Fruit fly (Drosophila melanogaster) whole organism, embryonic: Measurements from ENCODE around the gene Gel.

Source experiments
- CG12236 ChIP-seq: fragments of 200-800 bp; sonication (Bioruptor generic); optimal IDR thresholded peaks from 2 replicates; lab custom pipeline; 2016; ENCODE audit warnings: missing biosample characterization, missing genetic modification characterization
- CG1602 ChIP-seq: fragments of 200-800 bp; sonication (Bioruptor generic); optimal IDR thresholded peaks from 3 replicates; lab custom pipeline; 2016; ENCODE audit warnings: missing biosample characterization, missing genetic modification characterization
- CG3163 ChIP-seq: fragments of 200-800 bp; sonication (Bioruptor generic); optimal IDR thresholded peaks from 3 replicates; lab custom pipeline; 2016; ENCODE audit warnings: missing biosample characterization, missing genetic modification characterization
- CG6813 ChIP-seq: fragments of 200-800 bp; sonication (Bioruptor generic); optimal IDR thresholded peaks from 2 replicates; lab custom pipeline; 2017; ENCODE audit warnings: missing biosample characterization, missing genetic modification characterization, mild to moderate bottlenecking, moderate library complexity, missing genetic modification reagents
- CG7372 ChIP-seq: fragments of 200-800 bp; sonication (Bioruptor generic); IDR thresholded peaks from 2 replicates; pipeline ENCODE4 v1.3.6; 2022; ENCODE audit warnings: missing biosample characterization, missing genetic modification characterization
- Hr51 ChIP-seq, 2 experiments: fragments of 200-800 bp; sonication (Bioruptor generic); optimal IDR thresholded peaks; 2 replicates in 1 of 2; 3 replicates in 1 of 2; lab custom pipeline; 2016 to 2018; ENCODE audit warnings: missing biosample characterization in 2 of 2, missing genetic modification characterization in 2 of 2, mild to moderate bottlenecking in 1 of 2, moderate library complexity in 1 of 2
- Rx ChIP-seq: fragments of 200-800 bp; sonication (Bioruptor generic); IDR thresholded peaks from 2 replicates; pipeline ENCODE4 v1.3.6; 2022; ENCODE audit warnings: missing biosample characterization, missing genetic modification characterization
- Sox100B ChIP-seq: fragments of 200-800 bp; sonication (Bioruptor generic); optimal IDR thresholded peaks from 3 replicates; lab custom pipeline; 2018; ENCODE audit warnings: missing biosample characterization, mild to moderate bottlenecking, missing genetic modification characterization
- cg ChIP-seq: fragments of 200-800 bp; sonication (Bioruptor generic); optimal IDR thresholded peaks from 3 replicates; lab custom pipeline; 2019; ENCODE audit warnings: missing biosample characterization, mild to moderate bottlenecking, missing genetic modification characterization, moderate library complexity
- grn ChIP-seq: fragments of 200-800 bp; sonication (Bioruptor generic); optimal IDR thresholded peaks from 3 replicates; lab custom pipeline; 2017; ENCODE audit warnings: missing biosample characterization, missing genetic modification characterization
- nerfin-2 ChIP-seq: fragments of 200-800 bp; sonication (Bioruptor generic); IDR thresholded peaks from 2 replicates; pipeline ENCODE4 v1.3.6; 2022; ENCODE audit warnings: missing biosample characterization, missing genetic modification characterization; ENCODE audit not compliant: partially characterized antibody
- sim ChIP-seq: fragments of 200-800 bp; sonication (Bioruptor generic); IDR thresholded peaks from 2 replicates; pipeline ENCODE4 v1.3.6; 2022; ENCODE audit warnings: missing biosample characterization, missing genetic modification characterization
- vnd ChIP-seq: fragments of 200-800 bp; sonication (Bioruptor generic); IDR thresholded peaks from 3 replicates; pipeline ENCODE4 v1.3.6; 2022; ENCODE audit warnings: missing biosample characterization, missing genetic modification characterization; ENCODE audit not compliant: partially characterized antibody

DNA sequence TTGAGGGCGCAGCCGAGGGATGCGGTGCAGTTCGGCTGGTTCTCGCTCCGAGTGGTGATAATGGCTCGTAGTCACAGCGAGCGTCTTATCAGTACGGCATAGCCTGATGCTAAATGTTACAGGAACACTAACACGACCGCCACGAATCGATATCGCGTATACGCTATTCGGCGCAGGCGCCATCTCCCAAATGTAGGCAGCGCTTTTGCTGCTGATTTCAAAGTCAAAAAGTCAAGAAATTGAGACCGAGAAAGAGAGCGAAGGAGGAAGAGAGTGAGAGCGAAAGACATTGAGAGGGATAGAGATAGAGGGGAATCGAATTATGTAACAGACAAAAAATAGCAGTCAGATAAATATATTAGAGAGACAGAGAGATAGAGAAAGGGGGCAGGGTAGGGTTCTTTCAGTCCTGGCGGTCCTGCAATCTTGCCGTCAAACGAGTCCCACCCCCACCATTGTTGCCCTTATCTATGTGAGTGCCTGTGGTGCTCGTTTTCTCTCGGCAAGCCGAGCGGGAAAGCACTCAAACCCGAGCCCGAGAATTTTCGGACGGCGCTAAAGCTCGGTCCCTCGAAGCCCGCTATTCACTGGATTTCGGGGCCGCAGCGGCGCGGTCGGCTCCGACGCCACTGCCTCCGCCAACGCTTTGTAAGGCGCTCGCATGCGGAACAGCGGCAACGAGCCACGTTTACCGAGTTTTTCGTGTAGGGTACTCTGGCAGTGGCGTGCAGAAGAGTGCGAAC is 46.3 kb downstream of the Gel start:
- TF ChIP-seq grn (peak; percentile 16), vnd (GFP tag; lab: Robert Waterston, UW) (no peak), cg (no peak), nerfin-2 (GFP tag; lab: Robert Waterston, UW) (no peak), Rx (GFP tag; lab: Robert Waterston, UW) (no peak), CG7372 (GFP tag; lab: Robert Waterston, UW) (0 out of 2 replicates have a peak, but pooled peaks have one; percentile 23), sim (GFP tag; lab: Robert Waterston, UW) (no peak), CG3163 (no peak), CG12236 (GFP tag; lab: Kevin White, UChicago) (no peak), Hr51 (GFP tag; optimal IDR thresholded peaks at IDR 0.05; lab: Kevin White, UChicago) (peak in 1 of 2 experiments; percentile 66), CG1602 (GFP tag; lab: Kevin White, UChicago) (no peak), CG6813 (GFP tag; lab: Kevin White, UChicago) (no peak), Sox100B (no peak)
